Worm (Caenorhabditis elegans): ENCODE results near the gene T02C5.1.

Gene T02C5.1

ce11 chrX:2693026-2693425 is 1.7 kb upstream of the T02C5.1 start (continued):
- TF ChIP-seq fos-1 (tag; optimal IDR thresholded peaks at IDR 0.05) (no peak), mdl-1 (tag; optimal IDR thresholded peaks at IDR 0.05) (no peak), nhr-102 (tag; optimal IDR thresholded peaks at IDR 0.05) (peak; percentile 40), hlh-11 (tag; optimal IDR thresholded peaks at IDR 0.05) (peak; percentile 60), aha-1 (tag) (peak; percentile 9), nhr-48 (tag; optimal IDR thresholded peaks at IDR 0.05) (peak; percentile 20), lin-38 (GFP tag; IDR thresholded peaks at IDR 0.05) (no peak), duxl-1 (tag; optimal IDR thresholded peaks at IDR 0.05; ENCODE audit: poor library complexity) (no peak), nhr-76 (tag; optimal IDR thresholded peaks at IDR 0.05) (no peak), daf-16 (GFP tag; optimal IDR thresholded peaks at IDR 0.05) (no peak), daf-16 (tag; optimal IDR thresholded peaks at IDR 0.05) (peak; percentile 99), lir-3 (tag; optimal IDR thresholded peaks at IDR 0.05) (no peak), rbr-2 (tag; optimal IDR thresholded peaks at IDR 0.05) (no peak), ces-1 (GFP tag; optimal IDR thresholded peaks at IDR 0.05) (no peak), ztf-7 (tag; optimal IDR thresholded peaks at IDR 0.05) (no peak)

ce11 chrX:2695292-2695691 is 569 bp downstream of the T02C5.1 start:
- TF ChIP-seq ceh-32 (tag; optimal IDR thresholded peaks at IDR 0.05; ENCODE audit: poor library complexity) (no peak), zag-1 (tag; optimal IDR thresholded peaks at IDR 0.05) (no peak), daf-16 (GFP tag; optimal IDR thresholded peaks at IDR 0.05) (no peak), daf-16 (tag; optimal IDR thresholded peaks at IDR 0.05) (peak; percentile 94), hlh-30 (tag; optimal IDR thresholded peaks at IDR 0.05; ENCODE audit: insufficient read depth) (peak; percentile 68), egl-27 (tag; optimal IDR thresholded peaks at IDR 0.05) (no peak), F37D6.2 (tag; optimal IDR thresholded peaks at IDR 0.05) (no peak), mdt-29 (GFP tag; IDR thresholded peaks at IDR 0.05) (no peak), rbr-2 (tag; optimal IDR thresholded peaks at IDR 0.05) (no peak), ceh-44 (GFP tag; IDR thresholded peaks at IDR 0.05) (no peak), ZK337.2 (GFP tag; IDR thresholded peaks at IDR 0.05) (no peak), nhr-11 (tag; optimal IDR thresholded peaks at IDR 0.05) (no peak), zip-2 (tag; optimal IDR thresholded peaks at IDR 0.05) (no peak), pha-4 (GFP tag; IDR thresholded peaks at IDR 0.05) (no peak), pha-4 (tag; optimal IDR thresholded peaks at IDR 0.05) (no peak), fos-1 (tag; optimal IDR thresholded peaks at IDR 0.05) (no peak), Y75B8A.6 (GFP tag; IDR thresholded peaks at IDR 0.05) (no peak), mxl-2 (GFP tag; conservative IDR thresholded peaks at IDR 0.05) (no peak), lin-39 (tag; optimal IDR thresholded peaks at IDR 0.05) (no peak), nhr-77 (tag; optimal IDR thresholded peaks at IDR 0.05) (peak; percentile 62), nhr-237 (tag; optimal IDR thresholded peaks at IDR 0.05) (no peak), lir-3 (tag; optimal IDR thresholded peaks at IDR 0.05) (no peak), tag-97 (GFP tag; IDR thresholded peaks at IDR 0.05) (no peak), F26F4.8 (GFP tag; conservative IDR thresholded peaks at IDR 0.05) (no peak), nhr-42 (GFP tag; IDR thresholded peaks at IDR 0.05) (no peak), nhr-41 (GFP tag; IDR thresholded peaks at IDR 0.05) (peak; percentile 25; the same call in 1 of the 2 replicates), ama-1 (optimal IDR thresholded peaks at IDR 0.05) (no peak), nhr-48 (tag; optimal IDR thresholded peaks at IDR 0.05) (peak; percentile 1), php-3 (GFP tag; IDR thresholded peaks at IDR 0.05) (peak; percentile 69; the same call in 1 of the 2 replicates), ces-1 (GFP tag; optimal IDR thresholded peaks at IDR 0.05) (no peak), lin-29 (GFP tag; IDR thresholded peaks at IDR 0.05) (no peak), aly-2 (tag; optimal IDR thresholded peaks at IDR 0.05) (no peak), R02D3.7 (tag; optimal IDR thresholded peaks at IDR 0.05) (no peak), Y5F2A.4 (GFP tag; optimal IDR thresholded peaks at IDR 0.05) (no peak), lim-7 (GFP tag; IDR thresholded peaks at IDR 0.05) (no peak), attf-4 (tag; optimal IDR thresholded peaks at IDR 0.05) (no peak), pqm-1 (tag; optimal IDR thresholded peaks at IDR 0.05) (peak; percentile 85), mes-2 (tag; optimal IDR thresholded peaks at IDR 0.05; ENCODE audit: poor library complexity, severe bottlenecking) (peak; percentile 6), spr-3 (GFP tag; optimal IDR thresholded peaks at IDR 0.05) (no peak), set-16 (GFP tag; IDR thresholded peaks at IDR 0.05) (no peak), Y105C5A.15 (GFP tag; IDR thresholded peaks at IDR 0.05) (no peak), lin-13 (GFP tag; optimal IDR thresholded peaks at IDR 0.05) (no peak), tra-1 (GFP tag; IDR thresholded peaks at IDR 0.05) (peak; percentile 79; the same call in 1 of the 2 replicates)

Data from whole organism, L4 larva.